Fruit fly (Drosophila melanogaster) whole organism, embryonic: ENCODE measurements around the gene Usf.

Source experiments
- Abd-B ChIP-seq: fragments of 200-800 bp; sonication (Bioruptor generic); optimal IDR thresholded peaks from 2 replicates; lab custom pipeline; 2018; ENCODE audit warnings: missing biosample characterization, mild to moderate bottlenecking, missing genetic modification characterization, moderate library complexity
- CG10147 ChIP-seq: fragments of 200-800 bp; sonication (Bioruptor generic); optimal IDR thresholded peaks from 2 replicates; lab custom pipeline; 2019; ENCODE audit warnings: missing biosample characterization, mild to moderate bottlenecking, missing genetic modification characterization, moderate library complexity
- CG11398 ChIP-seq: fragments of 200-800 bp; sonication (Bioruptor generic); optimal IDR thresholded peaks from 2 replicates; lab custom pipeline; 2016; ENCODE audit warnings: missing biosample characterization, missing genetic modification characterization
- CG12942 ChIP-seq: fragments of 200-800 bp; sonication (Bioruptor generic); optimal IDR thresholded peaks from 3 replicates; lab custom pipeline; 2016; ENCODE audit warnings: missing biosample characterization, missing genetic modification characterization
- CG15601 ChIP-seq: fragments of 200-800 bp; sonication (Bioruptor generic); optimal IDR thresholded peaks from 3 replicates; lab custom pipeline; 2019; ENCODE audit warnings: missing biosample characterization, mild to moderate bottlenecking, missing genetic modification characterization, moderate library complexity
- CG1647 ChIP-seq: fragments of 200-800 bp; sonication (Bioruptor generic); optimal IDR thresholded peaks from 3 replicates; lab custom pipeline; 2016; ENCODE audit warnings: missing biosample characterization, missing genetic modification characterization
- CG17829 ChIP-seq: fragments of 200-800 bp; optimal IDR thresholded peaks from 2 replicates; lab custom pipeline; 2019; ENCODE audit warnings: missing biosample characterization, mild to moderate bottlenecking, missing genetic modification characterization, moderate library complexity
- CG17912 ChIP-seq: fragments of 200-800 bp; sonication (Bioruptor generic); optimal IDR thresholded peaks from 2 replicates; lab custom pipeline; 2018; ENCODE audit warnings: missing biosample characterization, mild to moderate bottlenecking, missing genetic modification characterization
- CG2712 ChIP-seq: fragments of 200-800 bp; optimal IDR thresholded peaks from 3 replicates; lab custom pipeline; 2019; ENCODE audit warnings: missing biosample characterization, mild to moderate bottlenecking, missing genetic modification characterization, moderate library complexity
- CG31388 ChIP-seq: fragments of 200-800 bp; sonication (Bioruptor generic); optimal IDR thresholded peaks from 2 replicates; lab custom pipeline; 2016; ENCODE audit warnings: missing biosample characterization, missing genetic modification characterization
- CG33557 ChIP-seq: fragments of 200-800 bp; sonication (Bioruptor generic); optimal IDR thresholded peaks from 2 replicates; lab custom pipeline; 2019; ENCODE audit warnings: missing biosample characterization, mild to moderate bottlenecking, missing genetic modification characterization, moderate library complexity
- CG4282 ChIP-seq: fragments of 200-800 bp; sonication (Bioruptor generic); optimal IDR thresholded peaks from 2 replicates; lab custom pipeline; 2016; ENCODE audit warnings: missing biosample characterization, missing genetic modification characterization
- CG4820 ChIP-seq: fragments of 200-800 bp; sonication (Bioruptor generic); optimal IDR thresholded peaks from 3 replicates; lab custom pipeline; 2016; ENCODE audit warnings: missing biosample characterization, missing genetic modification characterization
- CG5245 ChIP-seq: fragments of 200-800 bp; sonication (Bioruptor generic); optimal IDR thresholded peaks from 3 replicates; lab custom pipeline; 2016; ENCODE audit warnings: missing biosample characterization, missing genetic modification characterization
- CG8944 ChIP-seq: fragments of 200-800 bp; sonication (Bioruptor generic); optimal IDR thresholded peaks from 3 replicates; lab custom pipeline; 2016; ENCODE audit warnings: missing biosample characterization, missing genetic modification characterization
- CG9817 ChIP-seq: fragments of 200-800 bp; sonication (Bioruptor generic); optimal IDR thresholded peaks from 2 replicates; lab custom pipeline; 2018; ENCODE audit warnings: missing biosample characterization, mild to moderate bottlenecking, missing genetic modification characterization, moderate library complexity
- CkIIα-i1 ChIP-seq: fragments of 200-800 bp; sonication (Bioruptor generic); IDR thresholded peaks from 2 replicates; pipeline ENCODE4 v1.3.6; 2022; ENCODE audit warnings: missing biosample characterization, missing genetic modification characterization
- CoRest ChIP-seq: fragments of 200-800 bp; sonication (Bioruptor generic); optimal IDR thresholded peaks from 3 replicates; lab custom pipeline; 2018; ENCODE audit warnings: missing biosample characterization, mild to moderate bottlenecking, missing genetic modification characterization, moderate library complexity
- D19A ChIP-seq: fragments of 200-800 bp; optimal IDR thresholded peaks from 3 replicates; lab custom pipeline; 2019; ENCODE audit warnings: missing biosample characterization, mild to moderate bottlenecking, missing genetic modification characterization, moderate library complexity
- Dip2 ChIP-seq: fragments of 200-800 bp; sonication (Bioruptor generic); IDR thresholded peaks from 2 replicates; pipeline ENCODE4 v1.3.6; 2022; ENCODE audit warnings: missing biosample characterization, missing genetic modification characterization
- Dp ChIP-seq: fragments of 200-800 bp; sonication (Bioruptor generic); optimal IDR thresholded peaks from 2 replicates; lab custom pipeline; 2018; ENCODE audit warnings: missing biosample characterization, mild to moderate bottlenecking, missing genetic modification characterization, moderate library complexity
- Dref ChIP-seq: fragments of 200-800 bp; sonication (Bioruptor generic); IDR thresholded peaks from 2 replicates; pipeline ENCODE4 v1.3.6; 2022; ENCODE audit warnings: missing biosample characterization, missing genetic modification characterization
- Drgx ChIP-seq: fragments of 200-800 bp; sonication (Bioruptor generic); IDR thresholded peaks from 2 replicates; pipeline ENCODE4 v1.3.6; 2022; ENCODE audit warnings: missing biosample characterization, missing genetic modification characterization
- Hmx ChIP-seq: fragments of 200-800 bp; sonication (Bioruptor generic); optimal IDR thresholded peaks from 2 replicates; lab custom pipeline; 2016; ENCODE audit warnings: missing biosample characterization, missing genetic modification characterization
- Hr3 ChIP-seq: fragments of 200-800 bp; sonication (Bioruptor generic); optimal IDR thresholded peaks from 3 replicates; lab custom pipeline; 2016; ENCODE audit warnings: missing biosample characterization, missing genetic modification characterization
- Hsf ChIP-seq: fragments of 200-800 bp; sonication (Bioruptor generic); optimal IDR thresholded peaks from 3 replicates; lab custom pipeline; 2016; ENCODE audit warnings: missing biosample characterization, missing genetic modification characterization
- Pdp1 ChIP-seq, 2 experiments: fragments of 200-800 bp; sonication (Bioruptor generic); optimal IDR thresholded peaks; 3 replicates each; lab custom pipeline; 2016; ENCODE audit warnings: missing biosample characterization in 2 of 2, missing genetic modification characterization in 2 of 2, mild to moderate bottlenecking in 1 of 2, moderate library complexity in 1 of 2
- Poxn ChIP-seq: fragments of 200-800 bp; sonication (Bioruptor generic); IDR thresholded peaks from 2 replicates; pipeline ENCODE4 v1.3.6; 2022; ENCODE audit warnings: missing biosample characterization, missing genetic modification characterization
- Stat92E ChIP-seq, 3 experiments: fragments of >200 bp in 2 of 3; fragments of 200-800 bp in 1 of 3; sonication (Bioruptor generic) in 1 of 3; optimal IDR thresholded peaks; 2 replicates each; lab custom pipeline; 2017 to 2019; ENCODE audit warnings: missing biosample characterization in 3 of 3, missing genetic modification characterization in 3 of 3, mild to moderate bottlenecking in 1 of 3, moderate library complexity in 1 of 3
- Vsx1 ChIP-seq: fragments of 200-800 bp; sonication (Bioruptor generic); optimal IDR thresholded peaks from 2 replicates; lab custom pipeline; 2017; ENCODE audit warnings: missing biosample characterization, mild to moderate bottlenecking, missing genetic modification characterization, missing genetic modification reagents
- YL-1 ChIP-seq: fragments of 200-800 bp; sonication (Bioruptor generic); optimal IDR thresholded peaks from 3 replicates; lab custom pipeline; 2017; ENCODE audit warnings: missing biosample characterization, mild to moderate bottlenecking, missing genetic modification characterization
- ab ChIP-seq: fragments of 200-800 bp; sonication (Bioruptor generic); optimal IDR thresholded peaks from 2 replicates; lab custom pipeline; 2016; ENCODE audit warnings: missing biosample characterization, missing genetic modification characterization
- bcd ChIP-seq: fragments of 200-800 bp; sonication (Bioruptor generic); optimal IDR thresholded peaks from 2 replicates; lab custom pipeline; 2017; ENCODE audit warnings: missing biosample characterization, mild to moderate bottlenecking, missing genetic modification characterization
- bigmax ChIP-seq: fragments of 200-800 bp; sonication (Bioruptor generic); optimal IDR thresholded peaks from 2 replicates; lab custom pipeline; 2018; ENCODE audit warnings: missing biosample characterization, mild to moderate bottlenecking, missing genetic modification characterization
- bowl ChIP-seq: fragments of 200-800 bp; sonication (Bioruptor generic); IDR thresholded peaks from 2 replicates; pipeline ENCODE4 v1.3.6; 2022; ENCODE audit warnings: missing biosample characterization, missing genetic modification characterization
- br ChIP-seq: fragments of >200 bp; optimal IDR thresholded peaks from 2 replicates; lab custom pipeline; 2017
- da ChIP-seq: fragments of 200-800 bp; sonication (Bioruptor generic); optimal IDR thresholded peaks from 2 replicates; lab custom pipeline; 2016; ENCODE audit warnings: missing biosample characterization, missing genetic modification characterization
- dpn ChIP-seq, 2 experiments: fragments of 200-800 bp; sonication (Bioruptor generic); optimal IDR thresholded peaks; 3 replicates each; lab custom pipeline; 2016; ENCODE audit warnings: missing biosample characterization in 2 of 2, missing genetic modification characterization in 2 of 2
- en ChIP-seq: fragments of 200-800 bp; sonication (Bioruptor generic); optimal IDR thresholded peaks from 2 replicates; lab custom pipeline; 2016; ENCODE audit warnings: missing biosample characterization, missing genetic modification characterization
- gce ChIP-seq: fragments of 200-800 bp; sonication (Bioruptor generic); IDR thresholded peaks from 3 replicates; pipeline ENCODE4 v1.3.6; 2022; ENCODE audit warnings: missing biosample characterization, missing genetic modification characterization
- gem ChIP-seq: fragments of 200-800 bp; sonication (Bioruptor generic); optimal IDR thresholded peaks from 2 replicates; lab custom pipeline; 2019; ENCODE audit warnings: missing biosample characterization, mild to moderate bottlenecking, missing genetic modification characterization, moderate library complexity
- lilli ChIP-seq: fragments of 200-800 bp; sonication (Bioruptor generic); optimal IDR thresholded peaks from 3 replicates; lab custom pipeline; 2016; ENCODE audit warnings: missing biosample characterization, missing genetic modification characterization
- nerfin-2 ChIP-seq: fragments of 200-800 bp; sonication (Bioruptor generic); IDR thresholded peaks from 2 replicates; pipeline ENCODE4 v1.3.6; 2022; ENCODE audit warnings: missing biosample characterization, missing genetic modification characterization; ENCODE audit not compliant: partially characterized antibody
- nom ChIP-seq: fragments of 200-800 bp; sonication (Bioruptor generic); optimal IDR thresholded peaks from 2 replicates; lab custom pipeline; 2017; ENCODE audit warnings: missing biosample characterization, missing genetic modification characterization, mild to moderate bottlenecking, moderate library complexity, missing genetic modification reagents
- pfk ChIP-seq: fragments of 200-800 bp; sonication (Bioruptor generic); optimal IDR thresholded peaks from 2 replicates; lab custom pipeline; 2018; ENCODE audit warnings: missing biosample characterization, mild to moderate bottlenecking, missing genetic modification characterization, moderate library complexity
- ro ChIP-seq: fragments of 200-800 bp; sonication (Bioruptor generic); IDR thresholded peaks from 2 replicates; pipeline ENCODE4 v1.3.6; 2022; ENCODE audit warnings: missing biosample characterization, missing genetic modification characterization
- scrt ChIP-seq: fragments of 200-800 bp; sonication (Bioruptor generic); optimal IDR thresholded peaks from 2 replicates; lab custom pipeline; 2018; ENCODE audit warnings: missing biosample characterization, mild to moderate bottlenecking, missing genetic modification characterization, moderate library complexity
- sd ChIP-seq: fragments of 200-800 bp; sonication (Bioruptor generic); optimal IDR thresholded peaks from 3 replicates; lab custom pipeline; 2018; ENCODE audit warnings: missing biosample characterization, mild to moderate bottlenecking, missing genetic modification characterization, moderate library complexity
- slbo ChIP-seq: fragments of 200-800 bp; sonication (Bioruptor generic); IDR thresholded peaks from 2 replicates; pipeline ENCODE4 v1.3.6; 2022; ENCODE audit warnings: missing biosample characterization, missing genetic modification characterization
- tin ChIP-seq: fragments of 200-800 bp; sonication (Bioruptor generic); optimal IDR thresholded peaks from 3 replicates; lab custom pipeline; 2016; ENCODE audit warnings: missing biosample characterization, missing genetic modification characterization
- vfl ChIP-seq: fragments of 200-800 bp; sonication (Bioruptor generic); optimal IDR thresholded peaks from 2 replicates; lab custom pipeline; 2016; ENCODE audit warnings: missing biosample characterization, missing genetic modification characterization

Usf gene

dm6 chrX:4553999-4554398, 5.4 kb upstream of the Usf start, which contains the start of gene CG11444 (continued):
- TF ChIP-seq lilli (peak; percentile 39), Poxn (no peak), bowl (GFP tag; lab: Robert Waterston, UW) (no peak), CG12942 (GFP tag; lab: Kevin White, UChicago) (no peak), vfl (peak; percentile 50), da (GFP tag; lab: Kevin White, UChicago) (peak; percentile 20), scrt (GFP tag; lab: Kevin White, UChicago) (no peak), CG2712 (peak; percentile 41), bcd (no peak), slbo (GFP tag; lab: Robert Waterston, UW) (peak; percentile 60), Vsx1 (peak; percentile 22), bigmax (GFP tag; lab: Kevin White, UChicago) (no peak), sd (tag; lab: Kevin White, UChicago) (peak; percentile 21), Pdp1 (GFP tag; optimal IDR thresholded peaks at IDR 0.05; lab: Kevin White, UChicago) (peak; percentile 51 to 79), CG9817 (tag; lab: Kevin White, UChicago) (peak; percentile 29), D19A (tag; lab: Kevin White, UChicago) (no peak), Hr3 (peak; percentile 4), CG4820 (GFP tag; lab: Kevin White, UChicago) (peak; percentile 31), dpn (GFP tag; optimal IDR thresholded peaks at IDR 0.05; lab: Kevin White, UChicago) (peak; percentile 56 to 69), ab (no peak), Hsf (GFP tag; lab: Kevin White, UChicago) (peak; percentile 53), CkIIα-i1 (no peak), en (GFP tag; lab: Kevin White, UChicago) (peak; percentile 11), gem (no peak), gce (GFP tag; lab: Robert Waterston, UW) (no peak), CG15601 (tag; lab: Kevin White, UChicago) (peak; percentile 36), Abd-B (GFP tag; lab: Kevin White, UChicago) (peak; percentile 5), CG31388 (no peak), CG33557 (peak; percentile 10), CG8944 (GFP tag; lab: Kevin White, UChicago) (peak; percentile 5), Hmx (GFP tag; lab: Kevin White, UChicago) (no peak), CG4282 (GFP tag; lab: Kevin White, UChicago) (peak; percentile 43), nerfin-2 (GFP tag; lab: Robert Waterston, UW) (no peak), CG5245 (GFP tag; lab: Kevin White, UChicago) (peak; percentile 26), ro (GFP tag; lab: Robert Waterston, UW) (no peak), Stat92E (GFP tag; optimal IDR thresholded peaks at IDR 0.05; lab: Kevin White, UChicago) (peak in 1 of 3 experiments; percentile 24), tin (GFP tag; lab: Kevin White, UChicago) (peak; percentile 37), CG11398 (GFP tag; lab: Kevin White, UChicago) (no peak), CoRest (peak; percentile 48), Dip2 (GFP tag; lab: Robert Waterston, UW) (peak; percentile 96), CG1647 (peak; percentile 26), nom (no peak), br (lab: Kevin White, UChicago) (no peak), CG10147 (GFP tag; lab: Kevin White, UChicago) (peak; percentile 10), Dref (GFP tag; lab: Robert Waterston, UW) (peak; percentile 47; the same call in 1 of the 2 replicates), YL-1 (GFP tag; lab: Kevin White, UChicago) (peak; percentile 87), pfk (peak; percentile 44), Drgx (no peak), CG17829 (tag; lab: Kevin White, UChicago) (peak; percentile 39), Dp (peak; percentile 91), CG17912 (GFP tag; lab: Kevin White, UChicago) (peak; percentile 30)
